Fruit fly (Drosophila melanogaster) whole organism, wandering third instar larva: ENCODE results near the gene MSAmiP.

Source experiments
- CG32264 ChIP-seq: fragments of 200-800 bp; sonication (Bioruptor generic); optimal IDR thresholded peaks from 2 replicates; lab custom pipeline; 2016; ENCODE audit warnings: missing biosample characterization, missing genetic modification characterization
- CG9705 ChIP-seq: fragments of 200-800 bp; sonication (Bioruptor generic); optimal IDR thresholded peaks from 2 replicates; lab custom pipeline; 2018; ENCODE audit warnings: missing biosample characterization, mild to moderate bottlenecking, missing genetic modification characterization
- CrebA ChIP-seq: fragments of 200-800 bp; sonication (Bioruptor generic); optimal IDR thresholded peaks from 2 replicates; lab custom pipeline; 2016; ENCODE audit warnings: missing biosample characterization, mild to moderate bottlenecking, missing genetic modification characterization, borderline replicate concordance
- Dfd ChIP-seq: fragments of >200 bp; optimal IDR thresholded peaks from 2 replicates; lab custom pipeline; 2017; ENCODE audit warnings: missing biosample characterization, missing genetic modification characterization
- Dif ChIP-seq: fragments of 200-275, 200-300 bp; sonication (Bioruptor generic); optimal IDR thresholded peaks from 2 replicates; lab custom pipeline; 2018; ENCODE audit warnings: missing biosample characterization, missing genetic modification characterization; ENCODE audit not compliant: partially characterized antibody
- GATAd ChIP-seq: sonication (Bioruptor generic); optimal IDR thresholded peaks from 2 replicates; lab custom pipeline; 2016; ENCODE audit warnings: missing biosample characterization, missing genetic modification characterization
- Hnf4 ChIP-seq: fragments of 200-800 bp; sonication (Bioruptor generic); optimal IDR thresholded peaks from 2 replicates; lab custom pipeline; 2016; ENCODE audit warnings: missing biosample characterization, mild to moderate bottlenecking, missing genetic modification characterization
- Jra ChIP-seq: sonication (Bioruptor generic); optimal IDR thresholded peaks from 2 replicates; lab custom pipeline; 2016; ENCODE audit warnings: missing biosample characterization, missing genetic modification characterization
- Myc ChIP-seq: fragments of >200 bp; optimal IDR thresholded peaks from 2 replicates; lab custom pipeline; 2017
- N ChIP-seq: fragments of >200 bp; optimal IDR thresholded peaks from 2 replicates; lab custom pipeline; 2018; ENCODE audit warnings: missing biosample characterization, missing external identifiers, missing genetic modification characterization
- OdsH ChIP-seq: fragments of 200-800 bp; sonication (Bioruptor generic); optimal IDR thresholded peaks from 2 replicates; lab custom pipeline; 2016; ENCODE audit warnings: missing biosample characterization, mild to moderate bottlenecking, missing genetic modification characterization
- Rel ChIP-seq, 2 experiments: fragments of 200-800 bp; sonication (Bioruptor generic) in 1 of 2; optimal IDR thresholded peaks; 2 replicates in 1 of 2; 3 replicates in 1 of 2; lab custom pipeline; 2016 to 2019; ENCODE audit warnings: mild to moderate bottlenecking in 2 of 2, missing biosample characterization in 2 of 2, missing genetic modification characterization in 2 of 2, moderate library complexity in 1 of 2
- Sp1 ChIP-seq: fragments of 200-800 bp; sonication (Bioruptor generic); optimal IDR thresholded peaks from 3 replicates; lab custom pipeline; 2019; ENCODE audit warnings: missing biosample characterization, mild to moderate bottlenecking, missing genetic modification characterization, moderate library complexity
- Vsx2 ChIP-seq: fragments of 200-300, 225-300 bp; sonication (Bioruptor generic); optimal IDR thresholded peaks from 2 replicates; lab custom pipeline; 2018; ENCODE audit warnings: missing biosample characterization, missing genetic modification characterization; ENCODE audit not compliant: partially characterized antibody
- br ChIP-seq: fragments of 200-800 bp; sonication (Bioruptor generic); optimal IDR thresholded peaks from 2 replicates; lab custom pipeline; 2016; ENCODE audit warnings: missing biosample characterization, missing genetic modification characterization
- dl ChIP-seq, 2 experiments: fragments of 175-275, 200-275 bp in 1 of 2; fragments of 200-275 bp in 1 of 2; sonication (Bioruptor generic); optimal IDR thresholded peaks; lab custom pipeline; 2018; ENCODE audit warnings: mild to moderate bottlenecking in 2 of 2, missing biosample characterization in 2 of 2, missing genetic modification characterization in 2 of 2, moderate library complexity in 2 of 2; ENCODE audit not compliant: partially characterized antibody in 2 of 2, insufficient read depth in 1 of 2
- dmrt93B ChIP-seq: fragments of 200-800 bp; sonication (Bioruptor generic); optimal IDR thresholded peaks from 2 replicates; lab custom pipeline; 2018; ENCODE audit warnings: missing biosample characterization, mild to moderate bottlenecking, missing genetic modification characterization
- foxo ChIP-seq, 2 experiments: fragments of 200-800 bp; sonication (Bioruptor generic); optimal IDR thresholded peaks; 2 replicates in 1 of 2; 3 replicates in 1 of 2; lab custom pipeline; 2016 to 2017; ENCODE audit warnings: missing biosample characterization in 2 of 2, missing genetic modification characterization in 2 of 2
- fru ChIP-seq: fragments of 200-800 bp; sonication (Bioruptor generic); optimal IDR thresholded peaks from 3 replicates; lab custom pipeline; 2016; ENCODE audit warnings: missing biosample characterization, mild to moderate bottlenecking, missing genetic modification characterization
- h ChIP-seq: fragments of 200-800 bp; sonication (Bioruptor generic); optimal IDR thresholded peaks from 3 replicates; lab custom pipeline; 2016; ENCODE audit warnings: missing biosample characterization, mild to moderate bottlenecking, missing genetic modification characterization
- jim ChIP-seq: fragments of 175-275, 200-325 bp; sonication (Bioruptor generic); optimal IDR thresholded peaks from 2 replicates; lab custom pipeline; 2016; ENCODE audit warnings: missing biosample characterization, mild to moderate bottlenecking, missing genetic modification characterization
- lola ChIP-seq: fragments of >200 bp; optimal IDR thresholded peaks from 2 replicates; lab custom pipeline; 2017; ENCODE audit warnings: missing biosample characterization, missing genetic modification characterization
- pan ChIP-seq: fragments of >200 bp; optimal IDR thresholded peaks from 2 replicates; lab custom pipeline; 2017
- psq ChIP-seq: fragments of 200-800 bp; sonication (Bioruptor generic); optimal IDR thresholded peaks from 3 replicates; lab custom pipeline; 2017; ENCODE audit warnings: missing biosample characterization, mild to moderate bottlenecking, missing genetic modification characterization, moderate library complexity
- sage ChIP-seq: fragments of 200-800 bp; sonication (Bioruptor generic); optimal IDR thresholded peaks from 2 replicates; lab custom pipeline; 2016; ENCODE audit warnings: missing biosample characterization, mild to moderate bottlenecking, missing genetic modification characterization
- sv ChIP-seq: fragments of 200-800 bp; sonication (Bioruptor generic); optimal IDR thresholded peaks from 3 replicates; lab custom pipeline; 2016; ENCODE audit warnings: missing biosample characterization, missing genetic modification characterization
- woc ChIP-seq: sonication (Bioruptor generic); optimal IDR thresholded peaks from 2 replicates; lab custom pipeline; 2016; ENCODE audit warnings: missing biosample characterization, mild to moderate bottlenecking, missing genetic modification characterization

The MSAmiP gene

DNA sequence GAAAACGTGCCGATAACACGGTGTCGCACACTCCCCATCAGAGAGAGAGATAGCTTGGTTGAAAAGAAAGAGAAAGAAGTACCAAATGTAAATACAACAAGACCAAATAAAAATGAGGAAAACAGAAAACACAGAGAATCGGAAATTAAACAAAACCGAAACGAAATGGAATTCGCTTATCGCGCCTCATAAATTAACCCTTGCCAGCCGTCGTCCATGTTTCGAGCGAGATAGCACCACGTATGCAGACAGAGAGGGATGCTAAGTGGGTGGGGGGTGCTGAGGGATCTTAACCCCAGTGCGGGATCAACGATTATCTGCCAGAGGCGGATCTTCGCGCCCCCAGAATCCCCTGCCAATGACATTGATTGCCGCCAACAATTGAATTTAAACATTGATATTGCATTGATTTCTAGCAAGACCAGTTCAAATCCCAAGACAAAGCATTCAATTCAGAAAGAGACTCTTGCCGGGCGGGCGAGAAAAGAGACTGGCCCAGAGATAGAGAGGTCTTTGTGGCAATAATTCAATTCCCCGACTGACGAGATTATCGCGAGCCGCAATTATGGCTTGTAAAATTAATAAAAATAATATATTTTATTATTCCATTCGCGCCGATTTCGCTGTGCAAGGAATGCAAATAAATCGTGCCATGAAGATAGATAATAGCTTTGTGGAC lies 76.5 kb downstream of the MSAmiP start:
- TF ChIP-seq lola (GFP tag; lab: Kevin White, UChicago): no peak
- TF ChIP-seq Rel (GFP tag; optimal IDR thresholded peaks at IDR 0.05; lab: Kevin White, UChicago): no peak
- peak; percentile 67 for TF ChIP-seq Rel (tag; optimal IDR thresholded peaks at IDR 0.05; lab: Kevin White, UChicago)
- TF ChIP-seq psq: peak; percentile 30

dm6 chr3R:16817465-16817864 lies 78.6 kb downstream of the MSAmiP start:
- no peak for TF ChIP-seq Hnf4 (GFP tag; lab: Kevin White, UChicago)
- no peak for TF ChIP-seq Dfd (GFP tag; lab: Kevin White, UChicago)

- TF ChIP-seq dmrt93B: no peak
- TF ChIP-seq h (GFP tag; lab: Kevin White, UChicago): no peak
- TF ChIP-seq OdsH: no peak
- TF ChIP-seq foxo (GFP tag; optimal IDR thresholded peaks at IDR 0.05; lab: Kevin White, UChicago): no peak
- no peak for TF ChIP-seq GATAd (GFP tag; lab: Kevin White, UChicago)
- TF ChIP-seq sage (GFP tag; lab: Kevin White, UChicago): no peak
Observed at dm6 chr3R:16815728-16816127, 80.4 kb downstream of the MSAmiP start.

dm6 chr3R:16813116-16813752 lies 82.9 kb downstream of the MSAmiP start:
- TF ChIP-seq CG32264 (no peak), br (GFP tag; lab: Kevin White, UChicago) (no peak), fru (GFP tag; lab: Kevin White, UChicago) (no peak), Sp1 (GFP tag; lab: Kevin White, UChicago) (no peak), OdsH (no peak), woc (GFP tag; lab: Kevin White, UChicago) (no peak), sv (GFP tag; lab: Kevin White, UChicago) (no peak), pan (lab: Kevin White, UChicago) (no peak), Vsx2 (GFP tag; lab: Kevin White, UChicago) (no peak), sage (GFP tag; lab: Kevin White, UChicago) (no peak), dmrt93B (no peak), GATAd (GFP tag; lab: Kevin White, UChicago) (no peak), CG9705 (no peak), foxo (GFP tag; optimal IDR thresholded peaks at IDR 0.05; lab: Kevin White, UChicago) (no peak), jim (GFP tag; lab: Kevin White, UChicago) (no peak)

DNA sequence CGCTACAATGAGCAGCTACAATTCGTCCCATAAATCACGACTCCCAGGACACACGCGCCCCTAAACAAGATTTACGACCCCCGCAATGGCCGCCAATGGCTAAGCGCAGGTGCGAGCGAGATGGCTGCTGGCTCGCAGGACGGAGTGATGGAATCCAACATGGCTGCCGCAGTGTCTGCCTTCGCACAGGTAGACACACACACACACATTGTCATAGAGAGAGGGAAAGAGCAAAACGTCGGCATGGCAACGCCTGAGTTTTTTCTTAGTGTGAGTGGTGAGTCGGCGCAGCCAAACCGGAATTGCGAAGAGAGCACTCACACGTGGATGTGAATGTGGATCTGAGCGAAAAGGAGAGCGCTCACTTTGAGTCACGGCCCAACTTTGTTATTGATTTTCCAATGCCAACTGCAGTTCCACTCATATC lies 84.3 kb downstream of the MSAmiP start:
- no peak for TF ChIP-seq Jra
- peak; percentile 49 for TF ChIP-seq Dif
- TF ChIP-seq Vsx2 (GFP tag; lab: Kevin White, UChicago): peak; percentile 41
- TF ChIP-seq jim (GFP tag; lab: Kevin White, UChicago): no peak
- TF ChIP-seq br (GFP tag; lab: Kevin White, UChicago): no peak
- TF ChIP-seq N: no peak
- no peak for TF ChIP-seq CrebA (GFP tag; lab: Kevin White, UChicago)
- TF ChIP-seq woc (GFP tag; lab: Kevin White, UChicago): no peak
- peak in 1 of 2 experiments; percentile 45 for TF ChIP-seq dl (GFP tag; optimal IDR thresholded peaks at IDR 0.05; lab: Kevin White, UChicago; ENCODE audit: insufficient read depth in 1 of 2, partially characterized antibody in 2 of 2)
- no peak for TF ChIP-seq GATAd (GFP tag; lab: Kevin White, UChicago)
- no peak for TF ChIP-seq Rel (GFP tag; optimal IDR thresholded peaks at IDR 0.05; lab: Kevin White, UChicago)
- no peak for TF ChIP-seq Rel (tag; optimal IDR thresholded peaks at IDR 0.05; lab: Kevin White, UChicago)

DNA sequence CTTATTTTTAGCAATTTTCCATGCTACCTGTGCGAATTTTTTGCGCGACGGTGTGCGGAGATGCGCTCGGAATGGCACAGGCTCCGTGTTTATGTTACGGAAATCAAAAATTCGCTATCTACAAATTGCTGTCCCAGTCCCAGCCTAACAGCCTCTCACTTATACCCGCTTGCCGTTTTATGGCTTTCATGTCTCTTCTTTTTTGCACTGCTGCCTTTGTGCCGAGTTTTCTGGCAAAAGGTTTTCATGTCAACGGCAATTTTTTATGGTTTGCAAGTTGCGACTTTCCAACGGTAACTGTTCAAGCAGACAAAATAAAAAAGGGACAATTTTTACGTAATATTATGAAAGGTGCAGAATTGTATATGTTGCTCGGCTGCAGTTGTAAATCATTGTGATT lies 85.2 kb downstream of the MSAmiP start:
- no peak for TF ChIP-seq Hnf4 (GFP tag; lab: Kevin White, UChicago)
- no peak for TF ChIP-seq GATAd (GFP tag; lab: Kevin White, UChicago)
- no peak for TF ChIP-seq psq
- TF ChIP-seq CG9705: no peak
- no peak for TF ChIP-seq Myc (lab: Kevin White, UChicago)
